Fruit fly (Drosophila melanogaster) whole organism, pupa: Measurements from ENCODE around the gene CG18131.

ENCODE experiments used
- CG15710 ChIP-seq: fragments of 200-800 bp; sonication (Bioruptor generic); optimal IDR thresholded peaks from 2 replicates; lab custom pipeline; 2018; ENCODE audit warnings: missing biosample characterization, mild to moderate bottlenecking, missing genetic modification characterization, moderate library complexity
- CG34367 ChIP-seq: fragments of 200-800 bp; sonication (Bioruptor generic); optimal IDR thresholded peaks from 2 replicates; lab custom pipeline; 2018; ENCODE audit warnings: missing biosample characterization, mild to moderate bottlenecking, missing genetic modification characterization
- D1 ChIP-seq: fragments of 200-800 bp; sonication (Bioruptor generic); optimal IDR thresholded peaks from 2 replicates; lab custom pipeline; 2018; ENCODE audit warnings: missing biosample characterization, mild to moderate bottlenecking, missing genetic modification characterization, moderate library complexity
- Ets98B ChIP-seq: fragments of 200-800 bp; sonication (Bioruptor generic); IDR thresholded peaks from 2 replicates; pipeline ENCODE4 v1.3.6; 2022; ENCODE audit warnings: missing biosample characterization, missing genetic modification characterization
- Pif1A ChIP-seq: fragments of 200-800 bp; sonication (Bioruptor generic); optimal IDR thresholded peaks from 3 replicates; lab custom pipeline; 2016; ENCODE audit warnings: missing biosample characterization, missing genetic modification characterization

dm6 chr2L:1470009-1470408 is 30.4 kb downstream of the CG18131 start:
- TF ChIP-seq D1 (tag; lab: Kevin White, UChicago) (no peak), CG34367 (tag; lab: Kevin White, UChicago) (no peak), Ets98B (GFP tag; lab: Robert Waterston, UW) (no peak), CG15710 (tag; lab: Kevin White, UChicago) (peak; percentile 8), Pif1A (GFP tag; lab: Kevin White, UChicago) (peak; percentile 25)
